Worm (Caenorhabditis elegans): Measurements from ENCODE around the gene F28C6.9.

- no peak for TF ChIP-seq ama-1 (optimal IDR thresholded peaks at IDR 0.05)
- TF ChIP-seq ceh-36 (tag; optimal IDR thresholded peaks at IDR 0.05) = no peak
- TF ChIP-seq tbx-37 (GFP tag; conservative IDR thresholded peaks at IDR 0.05) = no peak
- no peak for TF ChIP-seq hnd-1 (tag; optimal IDR thresholded peaks at IDR 0.05)
- TF ChIP-seq flt-1 (GFP tag; IDR thresholded peaks at IDR 0.05) = no peak
- no peak for TF ChIP-seq tbx-11 (GFP tag; IDR thresholded peaks at IDR 0.05)
- TF ChIP-seq ets-7 (tag; optimal IDR thresholded peaks at IDR 0.05) = no peak
- TF ChIP-seq tra-4 (tag; optimal IDR thresholded peaks at IDR 0.05) = no peak
- TF ChIP-seq ceh-13 (GFP tag; optimal IDR thresholded peaks at IDR 0.05) = no peak
- TF ChIP-seq aly-1 (tag; optimal IDR thresholded peaks at IDR 0.05) = no peak
- no peak for TF ChIP-seq hmg-4 (GFP tag; optimal IDR thresholded peaks at IDR 0.05)
- TF ChIP-seq hmbx-1 (tag; optimal IDR thresholded peaks at IDR 0.05) = no peak
These were observed 3.4 kb downstream of the F28C6.9 start, which contains the start of gene F28C6.8 for ce11 chrII:8606549-8606948.

Data from whole organism, early embryonic.